Fruit fly (Drosophila melanogaster): ENCODE data around the gene CG33687.

dm6 chr3L:16178433-16178832 is 19.2 kb upstream of the CG33687 start:
- TF ChIP-seq CG15710 (tag; optimal IDR thresholded peaks at IDR 0.05), result no peak
- no peak for TF ChIP-seq CG4496 (GFP tag; IDR thresholded peaks at IDR 0.05)
- no peak for TF ChIP-seq CG9948 (tag; optimal IDR thresholded peaks at IDR 0.05)
- no peak for TF ChIP-seq rn (GFP tag; IDR thresholded peaks at IDR 0.05)
- TF ChIP-seq EcR (GFP tag; optimal IDR thresholded peaks at IDR 0.05), result peak; percentile 74
- no peak for TF ChIP-seq CG14655 (GFP tag; optimal IDR thresholded peaks at IDR 0.05)
- TF ChIP-seq fd96Ca (GFP tag; IDR thresholded peaks at IDR 0.05), result no peak
- no peak for TF ChIP-seq CG32121 (GFP tag; IDR thresholded peaks at IDR 0.05)
- no peak for TF ChIP-seq CG17806 (tag; optimal IDR thresholded peaks at IDR 0.05)
- TF ChIP-seq Pif1A (GFP tag; optimal IDR thresholded peaks at IDR 0.05), result peak; percentile 11
- no peak for TF ChIP-seq Pif1B (GFP tag; optimal IDR thresholded peaks at IDR 0.05)

Data from whole organism, pupa.